Fruit fly (Drosophila melanogaster): ENCODE data around the gene CG8209.

The CG8209 gene

DNA sequence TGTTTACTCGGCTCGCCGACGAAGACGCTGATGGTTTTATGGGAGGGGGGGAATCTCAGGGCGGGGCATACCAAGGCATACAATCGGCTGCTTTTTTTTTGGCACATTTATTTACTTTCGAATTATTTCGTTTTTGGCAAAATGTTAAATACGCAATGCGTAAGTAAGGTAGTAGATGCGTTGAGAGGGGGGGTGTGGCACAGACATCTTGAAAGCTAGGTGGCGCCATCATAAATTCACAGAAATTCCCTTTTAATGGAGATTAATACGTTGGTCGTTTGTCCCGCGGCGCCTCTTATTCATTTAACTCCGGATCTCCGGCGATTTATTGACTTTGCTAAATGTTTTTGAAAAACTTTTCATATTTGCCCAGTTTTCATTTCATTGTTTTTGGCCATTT is 34.7 kb upstream of the CG8209 start (continued):
- TF ChIP-seq twi (tag; optimal IDR thresholded peaks at IDR 0.05) (no peak), Hr39 (optimal IDR thresholded peaks at IDR 0.05) (no peak), Atf6 (GFP tag; IDR thresholded peaks at IDR 0.05) (no peak), CG5953 (GFP tag; IDR thresholded peaks at IDR 0.05) (no peak), Blimp-1 (GFP tag; optimal IDR thresholded peaks at IDR 0.05) (no peak), gro (GFP tag; optimal IDR thresholded peaks at IDR 0.05) (no peak), CG11504 (tag; optimal IDR thresholded peaks at IDR 0.05) (no peak), CG4424 (GFP tag; optimal IDR thresholded peaks at IDR 0.05) (no peak), CkIIα-i1 (GFP tag; IDR thresholded peaks at IDR 0.05) (no peak), CG18764 (GFP tag; optimal IDR thresholded peaks at IDR 0.05) (no peak), grau (tag; optimal IDR thresholded peaks at IDR 0.05) (no peak), Aef1 (GFP tag; IDR thresholded peaks at IDR 0.05) (no peak), ci (GFP tag; IDR thresholded peaks at IDR 0.05) (0 out of 3 replicates have a peak, but pooled peaks have one; percentile 36), B-H1 (GFP tag; IDR thresholded peaks at IDR 0.05) (no peak), ewg (GFP tag; optimal IDR thresholded peaks at IDR 0.05) (no peak), CG11696 (GFP tag; IDR thresholded peaks at IDR 0.05) (peak; percentile 12; the same call in 1 of the 2 replicates), knrl (GFP tag; IDR thresholded peaks at IDR 0.05; ENCODE audit: partially characterized antibody) (no peak), CG3407 (GFP tag; optimal IDR thresholded peaks at IDR 0.05) (no peak), Meics (GFP tag; optimal IDR thresholded peaks at IDR 0.05) (no peak), ac (GFP tag; optimal IDR thresholded peaks at IDR 0.05) (no peak), CG4328 (GFP tag; optimal IDR thresholded peaks at IDR 0.05) (no peak), trh (GFP tag; optimal IDR thresholded peaks at IDR 0.05) (no peak), Bgb (GFP tag; IDR thresholded peaks at IDR 0.05; ENCODE audit: partially characterized antibody) (no peak), NFAT (GFP tag; IDR thresholded peaks at IDR 0.05) (no peak), Hey (tag; optimal IDR thresholded peaks at IDR 0.05) (no peak), CG11093 (GFP tag; IDR thresholded peaks at IDR 0.05) (no peak), CG12744 (GFP tag; optimal IDR thresholded peaks at IDR 0.05) (no peak), CG13123 (GFP tag; optimal IDR thresholded peaks at IDR 0.05) (no peak), CG4617 (GFP tag; optimal IDR thresholded peaks at IDR 0.05; ENCODE audit: borderline replicate concordance) (no peak), zen (tag; optimal IDR thresholded peaks at IDR 0.05) (no peak), ATbp (GFP tag; optimal IDR thresholded peaks at IDR 0.05) (no peak), Dip2 (GFP tag; IDR thresholded peaks at IDR 0.05) (peak; percentile 84), Adf1 (GFP tag; IDR thresholded peaks at IDR 0.05) (no peak), CTCF (GFP tag; optimal IDR thresholded peaks at IDR 0.05) (peak; percentile 87), Hr3 (GFP tag; optimal IDR thresholded peaks at IDR 0.05) (no peak), Sin3A (optimal IDR thresholded peaks at IDR 0.05) (no peak), CG7928 (GFP tag; optimal IDR thresholded peaks at IDR 0.05) (no peak), lola (GFP tag; optimal IDR thresholded peaks at IDR 0.05) (no peak), Dip3 (GFP tag; optimal IDR thresholded peaks at IDR 0.05) (no peak), CG2199 (GFP tag; IDR thresholded peaks at IDR 0.05) (0 out of 3 replicates have a peak, but pooled peaks have one; percentile 39), CG5245 (GFP tag; optimal IDR thresholded peaks at IDR 0.05) (no peak), HmgD (GFP tag; optimal IDR thresholded peaks at IDR 0.05) (no peak), E2f1 (GFP tag; IDR thresholded peaks at IDR 0.05) (no peak), pfk (GFP tag; optimal IDR thresholded peaks at IDR 0.05) (no peak), CG16815 (GFP tag; optimal IDR thresholded peaks at IDR 0.05) (no peak), Neu2 (GFP tag; optimal IDR thresholded peaks at IDR 0.05; ENCODE audit: borderline replicate concordance) (no peak), Abd-B (GFP tag; optimal IDR thresholded peaks at IDR 0.05) (no peak), gce (GFP tag; IDR thresholded peaks at IDR 0.05) (0 out of 3 replicates have a peak, but pooled peaks have one; percentile 34), CG2678 (tag; optimal IDR thresholded peaks at IDR 0.05) (no peak), kay (GFP tag; optimal IDR thresholded peaks at IDR 0.05) (no peak), Hr78 (GFP tag; optimal IDR thresholded peaks at IDR 0.05) (no peak), CG9437 (GFP tag; optimal IDR thresholded peaks at IDR 0.05) (no peak), Lhr (GFP tag; optimal IDR thresholded peaks at IDR 0.05) (no peak)
